Fruit fly (Drosophila melanogaster) whole organism, embryonic: ENCODE measurements around the gene Tpr2.
A peak's percentile ranks its signal among the peaks of the same experiment; 100 is the strongest.

Source experiments
- B-H2 ChIP-seq: fragments of 200-800 bp; sonication (Bioruptor generic); optimal IDR thresholded peaks from 2 replicates; lab custom pipeline; 2018; ENCODE audit warnings: missing biosample characterization, mild to moderate bottlenecking, missing genetic modification characterization
- Bdp1 ChIP-seq: fragments of 200-800 bp; sonication (Bioruptor generic); optimal IDR thresholded peaks from 3 replicates; lab custom pipeline; 2016; ENCODE audit warnings: missing biosample characterization, missing genetic modification characterization
- CG10209 ChIP-seq: fragments of 200-800 bp; sonication (Bioruptor generic); optimal IDR thresholded peaks from 3 replicates; lab custom pipeline; 2017; ENCODE audit warnings: missing biosample characterization, mild to moderate bottlenecking, missing genetic modification characterization, missing genetic modification reagents
- CG10462 ChIP-seq: fragments of 200-800 bp; sonication (Bioruptor generic); optimal IDR thresholded peaks from 2 replicates; lab custom pipeline; 2016; ENCODE audit warnings: missing biosample characterization, missing genetic modification characterization
- CG10654 ChIP-seq: fragments of 200-800 bp; sonication (Bioruptor generic); optimal IDR thresholded peaks from 2 replicates; lab custom pipeline; 2016; ENCODE audit warnings: missing biosample characterization, missing genetic modification characterization
- CG13424 ChIP-seq: fragments of 200-800 bp; sonication (Bioruptor generic); optimal IDR thresholded peaks from 2 replicates; lab custom pipeline; 2019; ENCODE audit warnings: missing biosample characterization, mild to moderate bottlenecking, missing genetic modification characterization, moderate library complexity
- CG14014 ChIP-seq: fragments of 200-800 bp; sonication (Bioruptor generic); IDR thresholded peaks from 2 replicates; pipeline ENCODE4 v1.3.6; 2022; ENCODE audit warnings: missing biosample characterization, missing genetic modification characterization
- CG14667 ChIP-seq: fragments of 200-800 bp; sonication (Bioruptor generic); IDR thresholded peaks from 2 replicates; pipeline ENCODE4 v1.3.6; 2022; ENCODE audit warnings: missing biosample characterization, missing genetic modification characterization
- CG17912 ChIP-seq: fragments of 200-800 bp; sonication (Bioruptor generic); optimal IDR thresholded peaks from 2 replicates; lab custom pipeline; 2018; ENCODE audit warnings: missing biosample characterization, mild to moderate bottlenecking, missing genetic modification characterization
- CG18599 ChIP-seq: fragments of 200-800 bp; sonication (Bioruptor generic); optimal IDR thresholded peaks from 3 replicates; lab custom pipeline; 2017; ENCODE audit warnings: missing biosample characterization, missing genetic modification characterization, mild to moderate bottlenecking, moderate library complexity, missing genetic modification reagents
- CG18764 ChIP-seq: fragments of 200-800 bp; sonication (Bioruptor generic); optimal IDR thresholded peaks from 3 replicates; lab custom pipeline; 2016; ENCODE audit warnings: missing biosample characterization, missing genetic modification characterization
- CG2120 ChIP-seq: fragments of 200-800 bp; sonication (Bioruptor generic); optimal IDR thresholded peaks from 3 replicates; lab custom pipeline; 2016; ENCODE audit warnings: missing biosample characterization, missing genetic modification characterization
- CG2889 ChIP-seq: fragments of 200-800 bp; sonication (Bioruptor generic); IDR thresholded peaks from 3 replicates; pipeline ENCODE4 v1.3.6; 2022; ENCODE audit warnings: missing biosample characterization, missing genetic modification characterization
- CG3281 ChIP-seq: fragments of 200-800 bp; sonication (Bioruptor generic); optimal IDR thresholded peaks from 3 replicates; lab custom pipeline; 2017; ENCODE audit warnings: missing biosample characterization, mild to moderate bottlenecking, missing genetic modification characterization
- CG4617 ChIP-seq: fragments of 200-800 bp; sonication (Bioruptor generic); optimal IDR thresholded peaks from 3 replicates; lab custom pipeline; 2016; ENCODE audit warnings: missing biosample characterization, missing genetic modification characterization, borderline replicate concordance
- CG6683 ChIP-seq: fragments of 200-800 bp; sonication (Bioruptor generic); optimal IDR thresholded peaks from 2 replicates; lab custom pipeline; 2017; ENCODE audit warnings: missing biosample characterization, mild to moderate bottlenecking, missing genetic modification characterization, missing genetic modification reagents
- CG6854 ChIP-seq: fragments of 200-800 bp; sonication (Bioruptor generic); optimal IDR thresholded peaks from 3 replicates; lab custom pipeline; 2017; ENCODE audit warnings: missing biosample characterization, mild to moderate bottlenecking, missing genetic modification characterization
- CG7357 ChIP-seq: fragments of 200-800 bp; sonication (Bioruptor generic); IDR thresholded peaks from 3 replicates; pipeline ENCODE4 v1.3.6; 2022; ENCODE audit warnings: missing biosample characterization, missing genetic modification characterization
- CG7786 ChIP-seq: fragments of 200-800 bp; sonication (Bioruptor generic); optimal IDR thresholded peaks from 2 replicates; lab custom pipeline; 2016; ENCODE audit warnings: missing biosample characterization, missing genetic modification characterization
- CG8765 ChIP-seq: fragments of 200-800 bp; sonication (Bioruptor generic); IDR thresholded peaks from 2 replicates; pipeline ENCODE4 v1.3.6; 2022; ENCODE audit warnings: missing biosample characterization, missing genetic modification characterization
- CG9727 ChIP-seq: fragments of 200-800 bp; sonication (Bioruptor generic); optimal IDR thresholded peaks from 3 replicates; lab custom pipeline; 2017; ENCODE audit warnings: missing biosample characterization, mild to moderate bottlenecking, missing genetic modification characterization
- Dip3 ChIP-seq: fragments of 200-800 bp; sonication (Bioruptor generic); optimal IDR thresholded peaks from 3 replicates; lab custom pipeline; 2016; ENCODE audit warnings: missing biosample characterization, missing genetic modification characterization
- Doc2 ChIP-seq: fragments of 200-800 bp; sonication (Bioruptor generic); IDR thresholded peaks from 2 replicates; pipeline ENCODE4 v1.3.6; 2022; ENCODE audit warnings: missing biosample characterization, missing genetic modification characterization
- Fer3 ChIP-seq: fragments of 200-800 bp; sonication (Bioruptor generic); optimal IDR thresholded peaks from 2 replicates; lab custom pipeline; 2018; ENCODE audit warnings: missing biosample characterization, mild to moderate bottlenecking, missing genetic modification characterization, moderate library complexity
- HLH54F ChIP-seq: fragments of 200-800 bp; sonication (Bioruptor generic); optimal IDR thresholded peaks from 3 replicates; lab custom pipeline; 2016; ENCODE audit warnings: missing biosample characterization, missing genetic modification characterization
- Hmr ChIP-seq: fragments of 200-800 bp; sonication (Bioruptor generic); optimal IDR thresholded peaks from 3 replicates; lab custom pipeline; 2017; ENCODE audit warnings: mild to moderate bottlenecking, missing biosample characterization, missing genetic modification reagents, missing genetic modification characterization
- Lim3 ChIP-seq: fragments of 200-800 bp; sonication (Bioruptor generic); IDR thresholded peaks from 2 replicates; pipeline ENCODE4 v1.3.6; 2022; ENCODE audit warnings: missing biosample characterization, missing genetic modification characterization
- MBD-R2 ChIP-seq: fragments of 200-800 bp; sonication (Bioruptor generic); IDR thresholded peaks from 2 replicates; pipeline ENCODE4 v1.3.6; 2022; ENCODE audit warnings: missing biosample characterization, missing genetic modification characterization
- MTF-1 ChIP-seq: fragments of 200-800 bp; sonication (Bioruptor generic); optimal IDR thresholded peaks from 2 replicates; lab custom pipeline; 2018; ENCODE audit warnings: missing biosample characterization, mild to moderate bottlenecking, missing genetic modification characterization, borderline replicate concordance
- Sry-β ChIP-seq: fragments of 200-800 bp; sonication (Bioruptor generic); optimal IDR thresholded peaks from 2 replicates; lab custom pipeline; 2018; ENCODE audit warnings: missing biosample characterization, mild to moderate bottlenecking, missing genetic modification characterization, moderate library complexity
- chm ChIP-seq: fragments of 200-800 bp; sonication (Bioruptor generic); IDR thresholded peaks from 2 replicates; pipeline ENCODE4 v1.3.6; 2022; ENCODE audit warnings: missing biosample characterization, missing genetic modification characterization
- dm ChIP-seq: fragments of 200-800 bp; sonication (Bioruptor generic); optimal IDR thresholded peaks from 3 replicates; lab custom pipeline; 2016; ENCODE audit warnings: missing biosample characterization, missing genetic modification characterization
- fd3F ChIP-seq: fragments of 200-800 bp; sonication (Bioruptor generic); optimal IDR thresholded peaks from 2 replicates; lab custom pipeline; 2018; ENCODE audit warnings: missing biosample characterization, mild to moderate bottlenecking, missing genetic modification characterization, moderate library complexity
- ftz-f1 ChIP-seq: fragments of 200-800 bp; sonication (Bioruptor generic); optimal IDR thresholded peaks from 2 replicates; lab custom pipeline; 2016; ENCODE audit warnings: missing biosample characterization, missing genetic modification characterization
- fu2 ChIP-seq: fragments of 200-800 bp; sonication (Bioruptor generic); optimal IDR thresholded peaks from 2 replicates; lab custom pipeline; 2016; ENCODE audit warnings: missing biosample characterization, missing genetic modification characterization
- insv ChIP-seq, 2 experiments: fragments of 200-800 bp; sonication (Bioruptor generic); optimal IDR thresholded peaks; 3 replicates each; lab custom pipeline; 2016 to 2018; ENCODE audit warnings: missing biosample characterization in 2 of 2, missing genetic modification characterization in 2 of 2
- lola ChIP-seq, 3 experiments: fragments of >200 bp in 2 of 3; fragments of 200-800 bp in 1 of 3; sonication (Bioruptor generic) in 1 of 3; optimal IDR thresholded peaks; 2 replicates each; lab custom pipeline; 2017 to 2019; ENCODE audit warnings: missing biosample characterization in 3 of 3, missing genetic modification characterization in 3 of 3, mild to moderate bottlenecking in 1 of 3, moderate library complexity in 1 of 3
- mirr ChIP-seq: fragments of 200-800 bp; sonication (Bioruptor generic); optimal IDR thresholded peaks from 3 replicates; lab custom pipeline; 2018; ENCODE audit warnings: missing biosample characterization, mild to moderate bottlenecking, missing genetic modification characterization
- nerfin-1 ChIP-seq: fragments of 200-800 bp; sonication (Bioruptor generic); optimal IDR thresholded peaks from 3 replicates; lab custom pipeline; 2019; ENCODE audit warnings: missing biosample characterization, mild to moderate bottlenecking, missing genetic modification characterization, moderate library complexity
- pb ChIP-seq: fragments of 200-800 bp; sonication (Bioruptor generic); optimal IDR thresholded peaks from 3 replicates; lab custom pipeline; 2016; ENCODE audit warnings: missing biosample characterization, missing genetic modification characterization
- pita ChIP-seq: fragments of 200-800 bp; sonication (Bioruptor generic); optimal IDR thresholded peaks from 2 replicates; lab custom pipeline; 2017; ENCODE audit warnings: missing biosample characterization, mild to moderate bottlenecking, missing genetic modification characterization
- prd ChIP-seq, 3 experiments: fragments of >200 bp in 2 of 3; fragments of 200-800 bp in 1 of 3; sonication (Bioruptor generic) in 1 of 3; optimal IDR thresholded peaks in 2 of 3; IDR thresholded peaks in 1 of 3; 2 replicates in 2 of 3; 3 replicates in 1 of 3; pipeline versions ENCODE4 v1.3.6 to Lab custom; 2017 to 2022; ENCODE audit warnings: missing biosample characterization in 1 of 3, missing genetic modification characterization in 1 of 3
- run ChIP-seq: fragments of 200-800 bp; sonication (Bioruptor generic); optimal IDR thresholded peaks from 3 replicates; lab custom pipeline; 2018; ENCODE audit warnings: missing biosample characterization, mild to moderate bottlenecking, missing genetic modification characterization
- scrt ChIP-seq: fragments of 200-800 bp; sonication (Bioruptor generic); optimal IDR thresholded peaks from 2 replicates; lab custom pipeline; 2018; ENCODE audit warnings: missing biosample characterization, mild to moderate bottlenecking, missing genetic modification characterization, moderate library complexity
- shn ChIP-seq: fragments of 200-800 bp; sonication (Bioruptor generic); optimal IDR thresholded peaks from 3 replicates; lab custom pipeline; 2016; ENCODE audit warnings: missing biosample characterization, missing genetic modification characterization
- slp2 ChIP-seq: fragments of 200-800 bp; sonication (Bioruptor generic); optimal IDR thresholded peaks from 2 replicates; lab custom pipeline; 2016; ENCODE audit warnings: missing biosample characterization, missing genetic modification characterization
- sqz ChIP-seq: fragments of 200-800 bp; sonication (Bioruptor generic); optimal IDR thresholded peaks from 3 replicates; lab custom pipeline; 2018; ENCODE audit warnings: missing biosample characterization, mild to moderate bottlenecking, missing genetic modification characterization
- tna ChIP-seq: fragments of 200-800 bp; sonication (Bioruptor generic); IDR thresholded peaks from 2 replicates; pipeline ENCODE4 v1.3.6; 2022; ENCODE audit warnings: missing biosample characterization, missing genetic modification characterization; ENCODE audit not compliant: partially characterized antibody
- usp ChIP-seq: fragments of >200 bp; optimal IDR thresholded peaks from 2 replicates; lab custom pipeline; 2017; ENCODE audit warnings: missing biosample characterization, missing genetic modification characterization

The Tpr2 gene

DNA sequence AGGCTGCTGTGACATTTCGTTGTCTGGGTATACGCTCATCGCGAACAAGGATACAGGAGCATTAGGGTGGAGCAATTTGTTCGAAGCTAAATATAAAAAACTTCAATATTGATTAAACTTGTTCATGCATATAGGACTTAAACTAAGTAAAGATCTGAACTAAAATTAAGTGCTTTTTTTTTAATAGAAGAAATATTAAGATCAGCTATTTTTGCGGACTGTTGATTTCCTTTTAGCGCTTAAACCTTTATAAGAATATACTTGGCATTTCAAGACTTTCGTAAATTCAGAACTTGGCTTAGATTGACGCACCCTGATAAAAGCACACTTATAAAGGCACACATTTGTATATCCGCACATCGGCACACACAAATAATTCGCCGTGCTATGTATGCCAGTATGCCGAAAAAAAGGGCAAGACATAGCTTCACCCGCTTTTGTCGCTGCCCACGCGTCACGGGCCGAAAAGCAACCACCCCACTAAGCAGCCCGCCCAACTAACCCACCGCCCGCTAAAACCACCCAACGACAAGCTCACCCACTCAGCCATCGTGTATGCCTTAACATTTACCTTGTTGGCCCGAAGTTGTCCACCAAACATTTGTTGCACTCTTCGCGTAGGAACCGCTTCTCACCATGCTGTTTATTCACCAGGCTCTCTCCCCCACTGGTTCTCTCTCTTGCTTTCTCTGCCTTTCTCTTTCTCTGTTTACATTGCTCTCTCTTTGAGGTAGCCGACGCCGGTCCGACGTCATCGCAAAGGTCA, 56.5 kb downstream of the Tpr2 start (continued):
- peak; percentile 35 for TF ChIP-seq HLH54F (GFP tag; lab: Kevin White, UChicago)
- TF ChIP-seq CG10209 (GFP tag; lab: Kevin White, UChicago), result peak; percentile 68
- TF ChIP-seq Bdp1, result peak; percentile 10
- TF ChIP-seq Dip3 (GFP tag; lab: Kevin White, UChicago), result no peak
- no peak for TF ChIP-seq chm (GFP tag; lab: Robert Waterston, UW)
- TF ChIP-seq CG10654, result peak; percentile 20
- TF ChIP-seq Hmr, result peak; percentile 93
- no peak for TF ChIP-seq Doc2 (GFP tag; lab: Robert Waterston, UW)
- TF ChIP-seq run (tag; lab: Kevin White, UChicago), result no peak
- TF ChIP-seq CG2120 (GFP tag; lab: Kevin White, UChicago), result peak; percentile 87
- TF ChIP-seq Lim3 (GFP tag; lab: Robert Waterston, UW), result no peak
- TF ChIP-seq insv (GFP tag; optimal IDR thresholded peaks at IDR 0.05; lab: Kevin White, UChicago), result no peak
- no peak for TF ChIP-seq CG8765 (GFP tag; lab: Robert Waterston, UW)
- no peak for TF ChIP-seq CG10462 (GFP tag; lab: Kevin White, UChicago)
- no peak for TF ChIP-seq dm (GFP tag; lab: Kevin White, UChicago)
- no peak for TF ChIP-seq CG2889 (GFP tag; lab: Robert Waterston, UW)
- TF ChIP-seq CG18764 (GFP tag; lab: Kevin White, UChicago), result no peak
- no peak for TF ChIP-seq pb (GFP tag; lab: Kevin White, UChicago)
- peak; percentile 69 for TF ChIP-seq CG6854
- TF ChIP-seq Fer3 (tag; lab: Kevin White, UChicago), result peak; percentile 75
- no peak for TF ChIP-seq nerfin-1 (tag; lab: Kevin White, UChicago)
- peak; percentile 67 for TF ChIP-seq CG6683
- TF ChIP-seq CG7786, result peak; percentile 53
- no peak for TF ChIP-seq MTF-1
- TF ChIP-seq CG17912, result no peak
- TF ChIP-seq fu2 (GFP tag; lab: Kevin White, UChicago), result peak; percentile 24
- TF ChIP-seq CG3281, result peak; percentile 91
- TF ChIP-seq shn, result no peak
- TF ChIP-seq CG7357 (GFP tag; lab: Robert Waterston, UW), result 0 out of 3 replicates have a peak, but pooled peaks have one; percentile 36
- peak; percentile 81 for TF ChIP-seq scrt
- TF ChIP-seq fd3F (GFP tag; lab: Kevin White, UChicago), result peak; percentile 55
- no peak for TF ChIP-seq tna
- TF ChIP-seq CG9727 (GFP tag; lab: Kevin White, UChicago), result peak; percentile 21
- no peak for TF ChIP-seq prd (optimal IDR thresholded peaks at IDR 0.05; lab: Kevin White, UChicago)
- no peak for TF ChIP-seq prd (GFP tag; IDR thresholded peaks at IDR 0.05; lab: Robert Waterston, UW)
- no peak for TF ChIP-seq usp (GFP tag; lab: Kevin White, UChicago)
- TF ChIP-seq pita (GFP tag; lab: Kevin White, UChicago), result no peak
- no peak for TF ChIP-seq lola (GFP tag; optimal IDR thresholded peaks at IDR 0.05; lab: Kevin White, UChicago)
- no peak for TF ChIP-seq MBD-R2 (GFP tag; lab: Robert Waterston, UW)
- TF ChIP-seq Sry-β (GFP tag; lab: Kevin White, UChicago), result no peak
- TF ChIP-seq CG18599 (GFP tag; lab: Kevin White, UChicago), result peak; percentile 95
- no peak for TF ChIP-seq sqz (GFP tag; lab: Kevin White, UChicago)
- peak; percentile 81 for TF ChIP-seq CG13424 (tag; lab: Kevin White, UChicago)
- TF ChIP-seq mirr (GFP tag; lab: Kevin White, UChicago), result peak; percentile 6
- no peak for TF ChIP-seq ftz-f1 (GFP tag; lab: Kevin White, UChicago)
- TF ChIP-seq slp2 (GFP tag; lab: Kevin White, UChicago), result no peak
- TF ChIP-seq CG14667 (GFP tag; lab: Robert Waterston, UW), result no peak
- no peak for TF ChIP-seq CG4617 (GFP tag; lab: Kevin White, UChicago)
- TF ChIP-seq CG14014, result peak; percentile 68
- peak; percentile 68 for TF ChIP-seq B-H2 (GFP tag; lab: Kevin White, UChicago)
